Worm (Caenorhabditis elegans) whole organism, L2 larva: Measurements from ENCODE around the gene ver-1.

Experiments
- ZK546.5 ChIP-seq: sonication (generic microtip); optimal IDR thresholded peaks from 2 replicates; lab custom pipeline; 2017; ENCODE audit warnings: missing biosample characterization, missing genetic modification characterization
- egl-27 ChIP-seq: sonication (generic microtip); optimal IDR thresholded peaks from 3 replicates; lab custom pipeline; 2017; ENCODE audit warnings: missing biosample characterization, missing genetic modification reagents, missing genetic modification characterization
- elt-1 ChIP-seq: fragments of 150-350 bp; optimal IDR thresholded peaks from 2 replicates; lab custom pipeline; 2014; ENCODE audit warnings: missing biosample characterization, missing genetic modification characterization
- mab-5 ChIP-seq: fragments of 150-350 bp; optimal IDR thresholded peaks from 2 replicates; lab custom pipeline; 2014; ENCODE audit warnings: missing biosample characterization, missing genetic modification characterization
- mdl-1 ChIP-seq, 2 experiments: fragments of 150-350 bp in 1 of 2; sonication (generic microtip) in 1 of 2; optimal IDR thresholded peaks; 2 replicates each; lab custom pipeline; 2017; ENCODE audit warnings: missing biosample characterization in 2 of 2, missing genetic modification characterization in 2 of 2
- nhr-11 ChIP-seq: fragments of 150-350 bp; optimal IDR thresholded peaks from 2 replicates; lab custom pipeline; 2014; ENCODE audit warnings: missing biosample characterization, missing genetic modification characterization
- nhr-23 ChIP-seq: fragments of 150-350 bp; optimal IDR thresholded peaks from 2 replicates; lab custom pipeline; 2014; ENCODE audit warnings: missing biosample characterization, missing genetic modification reagents, missing genetic modification characterization
- skn-1 ChIP-seq: sonication (generic microtip); optimal IDR thresholded peaks from 2 replicates; lab custom pipeline; 2017; ENCODE audit warnings: missing biosample characterization, missing genetic modification characterization
- unc-55 ChIP-seq: fragments of 150-350 bp; sonication (generic microtip); optimal IDR thresholded peaks from 3 replicates; lab custom pipeline; 2014; ENCODE audit warnings: missing biosample characterization, missing genetic modification reagents, missing genetic modification characterization
- unc-62 ChIP-seq: fragments of 150-350 bp; optimal IDR thresholded peaks from 2 replicates; lab custom pipeline; 2014; ENCODE audit warnings: missing biosample characterization, missing genetic modification reagents, missing genetic modification characterization
- zag-1 ChIP-seq: fragments of 150-350 bp; optimal IDR thresholded peaks from 2 replicates; lab custom pipeline; 2014; ENCODE audit warnings: missing biosample characterization, missing genetic modification characterization
- ztf-11 ChIP-seq: sonication (generic microtip); optimal IDR thresholded peaks from 2 replicates; lab custom pipeline; 2017; ENCODE audit warnings: missing biosample characterization, missing genetic modification characterization

DNA sequence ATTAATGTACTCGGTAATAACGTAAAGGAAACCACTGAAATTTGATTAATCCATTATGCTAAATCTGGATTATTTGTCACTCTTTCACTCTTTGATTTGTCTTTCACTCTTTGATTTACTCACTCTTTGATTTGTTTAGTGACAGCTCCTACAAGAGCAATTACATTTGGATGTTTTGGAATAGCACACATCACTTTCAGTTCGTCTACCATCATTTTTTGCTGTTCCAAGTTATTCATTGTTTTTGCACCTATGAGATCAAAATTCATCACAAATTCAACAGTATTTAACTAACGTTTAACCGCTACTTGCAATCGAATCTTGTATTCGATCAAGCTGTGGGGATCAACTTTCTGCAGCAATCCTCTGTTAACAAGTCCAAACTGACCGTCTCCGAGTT, 7.5 kb upstream of the ver-1 start:
- no peak for TF ChIP-seq nhr-11 (tag; lab: Kevin White, UChicago)
- no peak for TF ChIP-seq elt-1 (tag; lab: Kevin White, UChicago)
- no peak for TF ChIP-seq nhr-23
- no peak for TF ChIP-seq mdl-1 (tag; optimal IDR thresholded peaks at IDR 0.05; lab: Kevin White, UChicago)
- no peak for TF ChIP-seq ztf-11 (tag; lab: Kevin White, UChicago)
- no peak for TF ChIP-seq egl-27 (tag; lab: Kevin White, UChicago)
- no peak for TF ChIP-seq mab-5
- no peak for TF ChIP-seq unc-62 (GFP tag; lab: Kevin White, UChicago)
- TF ChIP-seq ZK546.5 (tag; lab: Kevin White, UChicago): no peak
- TF ChIP-seq zag-1 (tag; lab: Kevin White, UChicago): no peak
- TF ChIP-seq unc-55 (GFP tag; lab: Kevin White, UChicago): no peak
- no peak for TF ChIP-seq skn-1
